Worm (Caenorhabditis elegans) whole organism, late embryonic: ENCODE results near the gene fbxa-31.
"Not testable (repeated sequence)": the region's sequence is repeated elsewhere in the genome, so short reads cannot be mapped to it uniquely, and the experiment has no call there.

Experiments used
- C08G9.2 ChIP-seq: sonication (generic microtip); optimal IDR thresholded peaks from 2 replicates; lab custom pipeline; 2016; ENCODE audit warnings: mild to moderate bottlenecking, missing genetic modification characterization, moderate library complexity, missing compliant biosample characterization
- C38D4.7 ChIP-seq: fragments of 200-800 bp; sonication (Bioruptor generic); optimal IDR thresholded peaks from 2 replicates; lab custom pipeline; 2018; ENCODE audit warnings: mild to moderate bottlenecking, missing genetic modification characterization, moderate library complexity, missing compliant biosample characterization
- K09A11.1 ChIP-seq: sonication (generic microtip); optimal IDR thresholded peaks from 2 replicates; lab custom pipeline; 2017; ENCODE audit warnings: antibody characterized with exemption, mild to moderate bottlenecking, missing genetic modification characterization, missing compliant biosample characterization; ENCODE audit not compliant: insufficient read depth
- ama-1 ChIP-seq: fragments of 150-350 bp; optimal IDR thresholded peaks from 2 replicates; lab custom pipeline; 2014
- ceh-24 ChIP-seq: sonication (generic microtip); optimal IDR thresholded peaks from 2 replicates; lab custom pipeline; 2016; ENCODE audit warnings: mild to moderate bottlenecking, missing genetic modification characterization, missing compliant biosample characterization
- ceh-6 ChIP-seq: fragments of 200-800 bp; sonication (Bioruptor generic); optimal IDR thresholded peaks from 2 replicates; lab custom pipeline; 2018; ENCODE audit warnings: mild to moderate bottlenecking, missing genetic modification characterization, missing compliant biosample characterization
- ceh-9 ChIP-seq: sonication (generic microtip); optimal IDR thresholded peaks from 2 replicates; lab custom pipeline; 2016; ENCODE audit warnings: mild to moderate bottlenecking, missing genetic modification characterization, inconsistent platforms, missing compliant biosample characterization
- che-1 ChIP-seq: sonication (generic microtip); optimal IDR thresholded peaks from 2 replicates; lab custom pipeline; 2016; ENCODE audit warnings: mild to moderate bottlenecking, missing genetic modification characterization, missing compliant biosample characterization
- dve-1 ChIP-seq: sonication (generic microtip); optimal IDR thresholded peaks from 2 replicates; lab custom pipeline; 2017; ENCODE audit warnings: antibody characterized with exemption, mild to moderate bottlenecking, missing genetic modification characterization, missing compliant biosample characterization
- fax-1 ChIP-seq: sonication (generic microtip); optimal IDR thresholded peaks from 2 replicates; lab custom pipeline; 2016; ENCODE audit warnings: missing genotype, missing genetic modification characterization, missing compliant biosample characterization
- fkh-6 ChIP-seq: sonication (generic microtip); optimal IDR thresholded peaks from 2 replicates; lab custom pipeline; 2016; ENCODE audit warnings: missing genetic modification characterization, missing compliant biosample characterization
- hlh-13 ChIP-seq: fragments of 200-800 bp; sonication (Bioruptor generic); optimal IDR thresholded peaks from 2 replicates; lab custom pipeline; 2018; ENCODE audit warnings: mild to moderate bottlenecking, missing genetic modification characterization, missing compliant biosample characterization
- hlh-15 ChIP-seq: sonication (generic microtip); optimal IDR thresholded peaks from 2 replicates; lab custom pipeline; 2016; ENCODE audit warnings: missing genetic modification characterization, missing compliant biosample characterization
- hlh-8 ChIP-seq: sonication (generic microtip); optimal IDR thresholded peaks from 2 replicates; lab custom pipeline; 2016; ENCODE audit warnings: missing genotype, missing genetic modification characterization, missing compliant biosample characterization
- lin-11 ChIP-seq: fragments of 200-800 bp; sonication (Bioruptor generic); optimal IDR thresholded peaks from 2 replicates; lab custom pipeline; 2018; ENCODE audit warnings: mild to moderate bottlenecking, missing genetic modification characterization, missing compliant biosample characterization
- madf-2 ChIP-seq: sonication (generic microtip); optimal IDR thresholded peaks from 2 replicates; lab custom pipeline; 2017; ENCODE audit warnings: missing genetic modification characterization, missing compliant biosample characterization
- nfya-1 ChIP-seq: sonication (generic microtip); optimal IDR thresholded peaks from 2 replicates; lab custom pipeline; 2017; ENCODE audit warnings: missing genetic modification characterization, mild to moderate bottlenecking, missing compliant biosample characterization, antibody characterized with exemption, moderate library complexity
- nhr-11 ChIP-seq: fragments of 150-350 bp; optimal IDR thresholded peaks from 2 replicates; lab custom pipeline; 2014; ENCODE audit warnings: missing biosample characterization, missing genetic modification characterization
- pag-3 ChIP-seq: sonication (generic microtip); optimal IDR thresholded peaks from 2 replicates; lab custom pipeline; 2016; ENCODE audit warnings: missing compliant biosample characterization, missing genetic modification characterization, borderline replicate concordance
- pax-1 ChIP-seq: fragments of 150-350 bp; optimal IDR thresholded peaks from 2 replicates; lab custom pipeline; 2014; ENCODE audit warnings: missing biosample characterization, missing genetic modification characterization
- pqm-1 ChIP-seq: sonication (generic microtip); optimal IDR thresholded peaks from 2 replicates; lab custom pipeline; 2016; ENCODE audit warnings: missing genetic modification characterization, missing compliant biosample characterization
- sox-4 ChIP-seq: sonication (generic microtip); optimal IDR thresholded peaks from 2 replicates; lab custom pipeline; 2017; ENCODE audit warnings: mild to moderate bottlenecking, missing genetic modification characterization, inconsistent platforms, missing compliant biosample characterization
- syd-9 ChIP-seq: sonication (generic microtip); optimal IDR thresholded peaks from 2 replicates; lab custom pipeline; 2016; ENCODE audit warnings: mild to moderate bottlenecking, missing genetic modification characterization, moderate library complexity, missing compliant biosample characterization
- tbx-7 ChIP-seq: sonication (generic microtip); optimal IDR thresholded peaks from 2 replicates; lab custom pipeline; 2016; ENCODE audit warnings: missing genotype, missing genetic modification characterization, missing compliant biosample characterization

fbxa-31 gene

ce11 chrIII:1275513-1275912, 4.3 kb upstream of the fbxa-31 start, which contains the start of gene fbxa-30:
TSS of gene fbxa-30 (minus strand) at chrIII:1275613.
- no peak for TF ChIP-seq ceh-6

ce11 chrIII:1273655-1274328, 2.6 kb upstream of the fbxa-31 start, which contains the start of gene fbxa-29:
TSS of gene fbxa-29 (minus strand) at chrIII:1273705.
- no peak for TF ChIP-seq pqm-1 (tag; lab: Kevin White, UChicago)
- TF ChIP-seq C38D4.7 (GFP tag; lab: Kevin White, UChicago): no peak
- no peak for TF ChIP-seq hlh-13 (GFP tag; lab: Kevin White, UChicago)

ce11 chrIII:1269156-1269555, 2.1 kb downstream of the fbxa-31 start, which contains the start of gene fbxa-32:
TSS of gene fbxa-32 (minus strand) at chrIII:1269256.
- no peak for TF ChIP-seq ceh-9 (tag; lab: Kevin White, UChicago)
- no peak for TF ChIP-seq syd-9
- TF ChIP-seq dve-1: no peak
- TF ChIP-seq hlh-13 (GFP tag; lab: Kevin White, UChicago): no peak
- no peak for TF ChIP-seq ceh-6
- TF ChIP-seq nfya-1 (tag; lab: Kevin White, UChicago): no peak
- no peak for TF ChIP-seq ama-1 (lab: Kevin White, UChicago)
- TF ChIP-seq madf-2 (tag; lab: Kevin White, UChicago): no peak
- TF ChIP-seq fax-1 (tag; lab: Kevin White, UChicago): no peak
- no peak for TF ChIP-seq pax-1
- TF ChIP-seq nhr-11: no peak
- no peak for TF ChIP-seq pag-3 (tag; lab: Kevin White, UChicago)
- no peak for TF ChIP-seq che-1 (tag; lab: Kevin White, UChicago)
- no peak for TF ChIP-seq pqm-1 (tag; lab: Kevin White, UChicago)
- no peak for TF ChIP-seq hlh-8
- TF ChIP-seq lin-11 (tag; lab: Kevin White, UChicago): no peak
- no peak for TF ChIP-seq tbx-7 (tag; lab: Kevin White, UChicago)

- not testable (repeated sequence) for TF ChIP-seq hlh-8; pag-3 (tag; lab: Kevin White, UChicago); ceh-6
Observed at ce11 chrIII:1266799-1267198, 4.4 kb downstream of the fbxa-31 start, which contains the start of gene fbxa-151. TSS of gene fbxa-151 (minus strand) at chrIII:1266899.

ce11 chrIII:1263692-1264091, 7.5 kb downstream of the fbxa-31 start, which contains the start of gene srz-9:
TSS of gene srz-9 (plus strand) at chrIII:1263992.
- not testable (repeated sequence) for TF ChIP-seq sox-4, C08G9.2, fkh-6 (tag; lab: Kevin White, UChicago)

ce11 chrIII:1258358-1258757, 12.9 kb downstream of the fbxa-31 start, which contains the start of gene fbxa-78:
TSS of gene fbxa-78 (minus strand) at chrIII:1258458.
- TF ChIP-seq fkh-6, madf-2, K09A11.1 (tag; lab: Kevin White, UChicago): not testable (repeated sequence)

ce11 chrIII:1256519-1256918, 14.7 kb downstream of the fbxa-31 start, which contains the start of gene fbxa-208:
TSS of gene fbxa-208 (plus strand) at chrIII:1256819.
- not testable (repeated sequence) for TF ChIP-seq ceh-24 (tag; lab: Kevin White, UChicago); sox-4 (tag; lab: Kevin White, UChicago); hlh-15
- TF ChIP-seq, all 69 proteins: peak for 0; not testable (repeated sequence) for 69
